Worm (Caenorhabditis elegans) whole organism, L3 larva: Measurements from ENCODE around the gene asp-2.

Experiments
- ceh-82 ChIP-seq: fragments of 150-350 bp; optimal IDR thresholded peaks from 2 replicates; lab custom pipeline; 2014; ENCODE audit warnings: missing biosample characterization, missing genetic modification characterization
- egl-27 ChIP-seq: sonication (generic microtip); optimal IDR thresholded peaks from 4 replicates; lab custom pipeline; 2017; ENCODE audit warnings: missing biosample characterization, missing genetic modification reagents, missing genetic modification characterization
- elt-2 ChIP-seq: sonication (generic microtip); optimal IDR thresholded peaks from 2 replicates; lab custom pipeline; 2016; ENCODE audit warnings: missing genetic modification reagents, mild to moderate bottlenecking, missing genetic modification characterization, missing compliant biosample characterization
- elt-3 ChIP-seq, 3 experiments: fragments of 150-350 bp in 1 of 3; sonication (generic microtip) in 2 of 3; optimal IDR thresholded peaks; 2 replicates in 2 of 3; 4 replicates in 1 of 3; lab custom pipeline; 2014 to 2017; ENCODE audit warnings: missing biosample characterization in 3 of 3, missing genetic modification characterization in 3 of 3
- mdl-1 ChIP-seq: fragments of 150-350 bp; optimal IDR thresholded peaks from 2 replicates; lab custom pipeline; 2014; ENCODE audit warnings: missing biosample characterization, missing genetic modification characterization
- nhr-67 ChIP-seq: fragments of 150-350 bp; optimal IDR thresholded peaks from 2 replicates; lab custom pipeline; 2014; ENCODE audit warnings: missing biosample characterization, missing genetic modification characterization

DNA sequence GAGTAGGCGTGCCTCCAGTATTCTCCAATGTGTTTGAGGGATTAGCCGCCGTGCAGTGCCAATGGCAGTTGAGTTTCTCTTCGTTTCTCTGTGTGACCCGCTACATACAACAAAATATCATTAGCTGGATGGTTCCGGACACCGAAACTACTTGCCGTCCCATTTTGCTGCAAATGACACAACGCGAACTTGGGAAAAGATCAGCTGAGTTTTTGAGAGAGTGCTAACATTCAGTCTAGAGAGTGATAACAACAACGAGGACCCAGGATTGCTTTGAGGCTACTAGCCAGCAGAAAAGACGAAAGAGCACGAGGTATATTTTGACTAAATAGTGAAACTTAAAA, 16.5 kb downstream of the asp-2 start:
- no peak for TF ChIP-seq egl-27
- TF ChIP-seq nhr-67 (tag; lab: Kevin White, UChicago): no peak
- no peak for TF ChIP-seq mdl-1 (tag; lab: Kevin White, UChicago)
- TF ChIP-seq elt-3 (tag; optimal IDR thresholded peaks at IDR 0.05; lab: Kevin White, UChicago): no peak
- TF ChIP-seq ceh-82 (tag; lab: Kevin White, UChicago): no peak
- TF ChIP-seq elt-2 (tag; lab: Kevin White, UChicago): no peak
